Fruit fly (Drosophila melanogaster): ENCODE results near the gene CG34453.

dm6 chr3L:224004-224951, 8.9 kb downstream of the CG34453 start:
- TF ChIP-seq CG17806 (tag; optimal IDR thresholded peaks at IDR 0.05), result no peak
- no peak; the same call in 1 of the 2 replicates for TF ChIP-seq Ets98B (GFP tag; IDR thresholded peaks at IDR 0.05)

Measured in whole organism, pupa.